Worm (Caenorhabditis elegans) whole organism, L3 larva: Measurements from ENCODE around the gene ztf-7.

Experiments
- R02D3.7 ChIP-seq: fragments of 150-350 bp; optimal IDR thresholded peaks from 2 replicates; lab custom pipeline; 2014; ENCODE audit warnings: missing biosample characterization, missing genetic modification characterization
- ZK546.5 ChIP-seq: sonication (generic microtip); optimal IDR thresholded peaks from 2 replicates; lab custom pipeline; 2017; ENCODE audit warnings: missing biosample characterization, missing genetic modification characterization
- aly-2 ChIP-seq: fragments of 150-350 bp; optimal IDR thresholded peaks from 2 replicates; lab custom pipeline; 2014; ENCODE audit warnings: missing biosample characterization, missing genetic modification characterization
- ama-1 ChIP-seq: fragments of 150-350 bp; optimal IDR thresholded peaks from 2 replicates; lab custom pipeline; 2018
- ceh-16 ChIP-seq: sonication (generic microtip); optimal IDR thresholded peaks from 2 replicates; lab custom pipeline; 2017; ENCODE audit warnings: missing biosample characterization, missing genetic modification characterization
- ceh-28 ChIP-seq: fragments of 150-350 bp; optimal IDR thresholded peaks from 2 replicates; lab custom pipeline; 2014; ENCODE audit warnings: missing biosample characterization, missing genetic modification reagents, missing genetic modification characterization
- ceh-82 ChIP-seq: fragments of 150-350 bp; optimal IDR thresholded peaks from 2 replicates; lab custom pipeline; 2014; ENCODE audit warnings: missing biosample characterization, missing genetic modification characterization
- ceh-9 ChIP-seq: sonication (generic microtip); optimal IDR thresholded peaks from 2 replicates; lab custom pipeline; 2018; ENCODE audit warnings: missing biosample characterization, missing genetic modification characterization
- daf-12 ChIP-seq: fragments of 150-350 bp; optimal IDR thresholded peaks from 2 replicates; lab custom pipeline; 2014; ENCODE audit warnings: missing biosample characterization, missing genetic modification reagents, missing genetic modification characterization
- egl-27 ChIP-seq: sonication (generic microtip); optimal IDR thresholded peaks from 4 replicates; lab custom pipeline; 2017; ENCODE audit warnings: missing biosample characterization, missing genetic modification reagents, missing genetic modification characterization
- egl-5 ChIP-seq: fragments of 150-350 bp; optimal IDR thresholded peaks from 2 replicates; lab custom pipeline; 2017; ENCODE audit warnings: missing biosample characterization, missing genetic modification reagents, missing genetic modification characterization, inconsistent platforms
- elt-1 ChIP-seq: fragments of 150-350 bp; optimal IDR thresholded peaks from 2 replicates; lab custom pipeline; 2014; ENCODE audit warnings: missing biosample characterization, missing genetic modification characterization
- elt-2 ChIP-seq: sonication (generic microtip); optimal IDR thresholded peaks from 2 replicates; lab custom pipeline; 2016; ENCODE audit warnings: missing genetic modification reagents, mild to moderate bottlenecking, missing genetic modification characterization, missing compliant biosample characterization
- elt-3 ChIP-seq, 3 experiments: fragments of 150-350 bp in 1 of 3; sonication (generic microtip) in 2 of 3; optimal IDR thresholded peaks; 2 replicates in 2 of 3; 4 replicates in 1 of 3; lab custom pipeline; 2014 to 2017; ENCODE audit warnings: missing biosample characterization in 3 of 3, missing genetic modification characterization in 3 of 3
- eor-1 ChIP-seq, 2 experiments: fragments of 150-350 bp; optimal IDR thresholded peaks; 2 replicates each; lab custom pipeline; 2014 to 2018; ENCODE audit warnings: missing biosample characterization in 2 of 2, missing genetic modification characterization in 2 of 2
- fkh-10 ChIP-seq: sonication (generic microtip); optimal IDR thresholded peaks from 2 replicates; lab custom pipeline; 2017; ENCODE audit warnings: missing biosample characterization, missing genetic modification reagents, missing genetic modification characterization
- fkh-2 ChIP-seq: fragments of 150-350 bp; optimal IDR thresholded peaks from 2 replicates; lab custom pipeline; 2014; ENCODE audit warnings: missing biosample characterization, missing genetic modification reagents, missing genetic modification characterization
- fos-1 ChIP-seq: fragments of 150-350 bp; optimal IDR thresholded peaks from 2 replicates; lab custom pipeline; 2014; ENCODE audit warnings: missing biosample characterization, missing genetic modification characterization
- hmg-11 ChIP-seq: sonication (generic microtip); optimal IDR thresholded peaks from 2 replicates; lab custom pipeline; 2016; ENCODE audit warnings: missing genetic modification characterization, missing compliant biosample characterization
- jun-1 ChIP-seq: fragments of 150-350 bp; optimal IDR thresholded peaks from 2 replicates; lab custom pipeline; 2014; ENCODE audit warnings: missing biosample characterization, missing genetic modification reagents, missing genetic modification characterization
- lin-15B ChIP-seq: fragments of 150-350 bp; optimal IDR thresholded peaks from 2 replicates; lab custom pipeline; 2014; ENCODE audit warnings: missing biosample characterization, missing genetic modification characterization
- lin-39 ChIP-seq: fragments of 150-350 bp; optimal IDR thresholded peaks from 2 replicates; lab custom pipeline; 2018; ENCODE audit warnings: missing biosample characterization, missing genetic modification reagents, missing genetic modification characterization
- lsy-12 ChIP-seq: sonication (generic microtip); optimal IDR thresholded peaks from 2 replicates; lab custom pipeline; 2016; ENCODE audit warnings: mild to moderate bottlenecking, missing genetic modification characterization, missing compliant biosample characterization
- mdl-1 ChIP-seq: fragments of 150-350 bp; optimal IDR thresholded peaks from 2 replicates; lab custom pipeline; 2014; ENCODE audit warnings: missing biosample characterization, missing genetic modification characterization
- mml-1 ChIP-seq: fragments of 150-350 bp; sonication (generic microtip); optimal IDR thresholded peaks from 3 replicates; lab custom pipeline; 2014; ENCODE audit warnings: missing biosample characterization, missing genetic modification characterization
- nfya-1 ChIP-seq: sonication (generic microtip); optimal IDR thresholded peaks from 2 replicates; lab custom pipeline; 2017; ENCODE audit warnings: missing genetic modification characterization, mild to moderate bottlenecking, missing compliant biosample characterization, antibody characterized with exemption, moderate library complexity; ENCODE audit not compliant: insufficient read depth
- nhr-11 ChIP-seq: fragments of 150-350 bp; optimal IDR thresholded peaks from 2 replicates; lab custom pipeline; 2014; ENCODE audit warnings: missing biosample characterization, missing genetic modification characterization
- nhr-12 ChIP-seq: fragments of 150-350 bp; optimal IDR thresholded peaks from 2 replicates; lab custom pipeline; 2014; ENCODE audit warnings: missing biosample characterization, missing genetic modification characterization
- nhr-23 ChIP-seq: fragments of 150-350 bp; optimal IDR thresholded peaks from 2 replicates; lab custom pipeline; 2014; ENCODE audit warnings: missing biosample characterization, missing genetic modification reagents, missing genetic modification characterization
- nhr-237 ChIP-seq: fragments of 150-350 bp; optimal IDR thresholded peaks from 2 replicates; lab custom pipeline; 2014; ENCODE audit warnings: missing biosample characterization, missing genetic modification characterization
- nhr-25 ChIP-seq: sonication (generic microtip); optimal IDR thresholded peaks from 2 replicates; lab custom pipeline; 2017; ENCODE audit warnings: missing biosample characterization, missing genetic modification characterization
- nhr-28 ChIP-seq: fragments of 150-350 bp; optimal IDR thresholded peaks from 2 replicates; lab custom pipeline; 2014; ENCODE audit warnings: missing biosample characterization, missing genetic modification characterization
- nhr-43 ChIP-seq: sonication (generic microtip); optimal IDR thresholded peaks from 2 replicates; lab custom pipeline; 2016; ENCODE audit warnings: mild to moderate bottlenecking, missing genetic modification characterization, missing compliant biosample characterization; ENCODE audit not compliant: poor library complexity, severe bottlenecking
- nhr-67 ChIP-seq: fragments of 150-350 bp; optimal IDR thresholded peaks from 2 replicates; lab custom pipeline; 2014; ENCODE audit warnings: missing biosample characterization, missing genetic modification characterization
- nhr-76 ChIP-seq: fragments of 150-350 bp; sonication (generic microtip); optimal IDR thresholded peaks from 5 replicates; lab custom pipeline; 2014; ENCODE audit warnings: missing biosample characterization, missing genetic modification characterization
- nhr-77 ChIP-seq: fragments of 150-350 bp; optimal IDR thresholded peaks from 2 replicates; lab custom pipeline; 2014; ENCODE audit warnings: missing biosample characterization, missing genetic modification characterization
- pha-4 ChIP-seq: fragments of 150-350 bp; optimal IDR thresholded peaks from 2 replicates; lab custom pipeline; 2014; ENCODE audit warnings: missing biosample characterization, missing genetic modification reagents, missing genetic modification characterization
- pqm-1 ChIP-seq: fragments of 150-350 bp; optimal IDR thresholded peaks from 2 replicates; lab custom pipeline; 2017; ENCODE audit warnings: missing biosample characterization, missing genetic modification characterization, inconsistent platforms
- sea-2 ChIP-seq: fragments of 150-350 bp; sonication (generic microtip); optimal IDR thresholded peaks from 4 replicates; lab custom pipeline; 2014; ENCODE audit warnings: missing biosample characterization, missing genetic modification reagents, missing genetic modification characterization
- skn-1 ChIP-seq: fragments of 150-350 bp; optimal IDR thresholded peaks from 2 replicates; lab custom pipeline; 2014; ENCODE audit warnings: missing biosample characterization, missing genetic modification characterization
- snpc-4 ChIP-seq: fragments of 150-350 bp; optimal IDR thresholded peaks from 2 replicates; lab custom pipeline; 2014; ENCODE audit warnings: missing biosample characterization, missing genetic modification characterization
- tbx-2 ChIP-seq: sonication (generic microtip); optimal IDR thresholded peaks from 2 replicates; lab custom pipeline; 2016; ENCODE audit warnings: mild to moderate bottlenecking, missing genetic modification characterization, missing compliant biosample characterization
- unc-39 ChIP-seq: sonication (generic microtip); optimal IDR thresholded peaks from 4 replicates; lab custom pipeline; 2017; ENCODE audit warnings: missing biosample characterization, missing genetic modification characterization
- unc-62 ChIP-seq: fragments of 150-350 bp; sonication (generic microtip); optimal IDR thresholded peaks from 4 replicates; lab custom pipeline; 2014; ENCODE audit warnings: missing biosample characterization, missing genetic modification reagents, missing genetic modification characterization
- zag-1 ChIP-seq: fragments of 150-350 bp; optimal IDR thresholded peaks from 2 replicates; lab custom pipeline; 2014; ENCODE audit warnings: missing biosample characterization, missing genetic modification characterization
- ztf-11 ChIP-seq: fragments of 150-350 bp; optimal IDR thresholded peaks from 2 replicates; lab custom pipeline; 2014; ENCODE audit warnings: missing biosample characterization, missing genetic modification characterization
- ztf-4 ChIP-seq: fragments of 150-350 bp; optimal IDR thresholded peaks from 2 replicates; lab custom pipeline; 2014; ENCODE audit warnings: missing biosample characterization, missing genetic modification characterization

The ztf-7 gene

ce11 chrV:9789657-9790261 lies at the start of gene ztf-7:
Gene ztf-7 (minus strand): TSS chrV:9789707.
- TF ChIP-seq nhr-12: no peak
- peak; percentile 73 for TF ChIP-seq pqm-1 (tag; lab: Kevin White, UChicago)
- TF ChIP-seq lin-15B (tag; lab: Kevin White, UChicago): peak; percentile 89
- peak; percentile 68 for TF ChIP-seq skn-1 (tag; lab: Kevin White, UChicago)
- TF ChIP-seq lin-39 (tag; lab: Kevin White, UChicago): peak; percentile 95
- no peak for TF ChIP-seq eor-1 (tag; optimal IDR thresholded peaks at IDR 0.05; lab: Kevin White, UChicago)
- TF ChIP-seq nhr-77 (tag; lab: Kevin White, UChicago): peak; percentile 26
- TF ChIP-seq zag-1 (tag; lab: Kevin White, UChicago): no peak
- no peak for TF ChIP-seq ZK546.5
- TF ChIP-seq pha-4 (tag; lab: Kevin White, UChicago): peak; percentile 96
- TF ChIP-seq lsy-12: peak; percentile 96
- peak; percentile 50 for TF ChIP-seq ceh-16
- TF ChIP-seq nhr-11 (tag; lab: Kevin White, UChicago): peak; percentile 80
- peak; percentile 99 for TF ChIP-seq nhr-25 (tag; lab: Kevin White, UChicago)
- peak; percentile 97 for TF ChIP-seq nhr-23 (tag; lab: Kevin White, UChicago)
- TF ChIP-seq nhr-237 (tag; lab: Kevin White, UChicago): no peak
- TF ChIP-seq daf-12 (tag; lab: Kevin White, UChicago): no peak
- no peak for TF ChIP-seq ceh-9 (tag; lab: Kevin White, UChicago)
- TF ChIP-seq R02D3.7 (tag; lab: Kevin White, UChicago): peak; percentile 62
- no peak for TF ChIP-seq aly-2
- no peak for TF ChIP-seq fos-1
- peak; percentile 18 for TF ChIP-seq unc-62 (GFP tag; lab: Kevin White, UChicago)
- TF ChIP-seq nfya-1 (tag; lab: Kevin White, UChicago): peak; percentile 94
- TF ChIP-seq fkh-2 (tag; lab: Kevin White, UChicago): no peak
- no peak for TF ChIP-seq ztf-11 (tag; lab: Kevin White, UChicago)
- peak; percentile 82 for TF ChIP-seq ama-1 (lab: Kevin White, UChicago)
- no peak for TF ChIP-seq sea-2
- peak; percentile 35 for TF ChIP-seq ceh-82
- TF ChIP-seq mdl-1 (tag; lab: Kevin White, UChicago): peak; percentile 94
- peak; percentile 91 for TF ChIP-seq egl-5 (tag; lab: Kevin White, UChicago)
- TF ChIP-seq mml-1 (tag; lab: Kevin White, UChicago): no peak
- TF ChIP-seq hmg-11 (tag; lab: Kevin White, UChicago): peak; percentile 80
- peak; percentile 88 for TF ChIP-seq tbx-2 (tag; lab: Kevin White, UChicago)
- TF ChIP-seq elt-2 (tag; lab: Kevin White, UChicago): peak; percentile 89
- TF ChIP-seq nhr-28 (tag; lab: Kevin White, UChicago): no peak
- TF ChIP-seq fkh-10 (GFP tag; lab: Kevin White, UChicago): peak; percentile 87
- TF ChIP-seq nhr-43 (tag; lab: Kevin White, UChicago): peak; percentile 97
- TF ChIP-seq elt-1 (tag; lab: Kevin White, UChicago): peak; percentile 76
- peak; percentile 74 for TF ChIP-seq ztf-4 (tag; lab: Kevin White, UChicago)
- TF ChIP-seq unc-39 (tag; lab: Kevin White, UChicago): no peak
- TF ChIP-seq nhr-67 (tag; lab: Kevin White, UChicago): no peak
- no peak for TF ChIP-seq elt-3 (tag; optimal IDR thresholded peaks at IDR 0.05; lab: Kevin White, UChicago)
- TF ChIP-seq jun-1: peak; percentile 95
- peak; percentile 38 for TF ChIP-seq egl-27 (tag; lab: Kevin White, UChicago)
- TF ChIP-seq nhr-76 (tag; lab: Kevin White, UChicago): no peak
- peak; percentile 93 for TF ChIP-seq snpc-4 (tag; lab: Kevin White, UChicago)
- TF ChIP-seq ceh-28 (tag; lab: Kevin White, UChicago): peak; percentile 80
